Fruit fly (Drosophila melanogaster) whole organism, embryonic: Measurements from ENCODE around the gene CG15368.

ENCODE experiments used
- Asciz ChIP-seq: fragments of 200-800 bp; sonication (Bioruptor generic); optimal IDR thresholded peaks from 2 replicates; lab custom pipeline; 2017; ENCODE audit warnings: missing biosample characterization, mild to moderate bottlenecking, missing genetic modification characterization, missing genetic modification reagents
- B-H2 ChIP-seq: fragments of 200-800 bp; sonication (Bioruptor generic); optimal IDR thresholded peaks from 2 replicates; lab custom pipeline; 2018; ENCODE audit warnings: missing biosample characterization, mild to moderate bottlenecking, missing genetic modification characterization
- BEAF-32 ChIP-seq: fragments of 200-800 bp; sonication (Bioruptor generic); optimal IDR thresholded peaks from 3 replicates; lab custom pipeline; 2017; ENCODE audit warnings: missing biosample characterization, missing genetic modification characterization, mild to moderate bottlenecking, moderate library complexity, missing genetic modification reagents
- CG10543 ChIP-seq: fragments of 200-800 bp; sonication (Bioruptor generic); optimal IDR thresholded peaks from 3 replicates; lab custom pipeline; 2017; ENCODE audit warnings: missing biosample characterization, mild to moderate bottlenecking, missing genetic modification characterization, moderate library complexity
- CG13296 ChIP-seq: fragments of 200-800 bp; sonication (Bioruptor generic); optimal IDR thresholded peaks from 3 replicates; lab custom pipeline; 2018; ENCODE audit warnings: missing biosample characterization, mild to moderate bottlenecking, missing genetic modification characterization
- CG13894 ChIP-seq: fragments of 200-800 bp; sonication (Bioruptor generic); optimal IDR thresholded peaks from 3 replicates; lab custom pipeline; 2018; ENCODE audit warnings: missing biosample characterization, mild to moderate bottlenecking, missing genetic modification characterization, moderate library complexity
- CG14860 ChIP-seq: fragments of 200-800 bp; sonication (Bioruptor generic); IDR thresholded peaks from 3 replicates; pipeline ENCODE4 v1.3.6; 2022; ENCODE audit warnings: missing biosample characterization, missing genetic modification characterization; ENCODE audit not compliant: partially characterized antibody
- CG15601 ChIP-seq: fragments of 200-800 bp; sonication (Bioruptor generic); optimal IDR thresholded peaks from 3 replicates; lab custom pipeline; 2019; ENCODE audit warnings: missing biosample characterization, mild to moderate bottlenecking, missing genetic modification characterization, moderate library complexity
- CG17802 ChIP-seq: fragments of 200-800 bp; sonication (Bioruptor generic); optimal IDR thresholded peaks from 2 replicates; lab custom pipeline; 2018; ENCODE audit warnings: missing biosample characterization, mild to moderate bottlenecking, missing genetic modification characterization, moderate library complexity
- CG3065 ChIP-seq: fragments of 200-800 bp; sonication (Bioruptor generic); optimal IDR thresholded peaks from 2 replicates; lab custom pipeline; 2016; ENCODE audit warnings: missing biosample characterization, missing genetic modification characterization
- CG31388 ChIP-seq: fragments of 200-800 bp; sonication (Bioruptor generic); optimal IDR thresholded peaks from 2 replicates; lab custom pipeline; 2016; ENCODE audit warnings: missing biosample characterization, missing genetic modification characterization
- CG34376 ChIP-seq: fragments of 200-800 bp; sonication (Bioruptor generic); optimal IDR thresholded peaks from 2 replicates; lab custom pipeline; 2018; ENCODE audit warnings: missing biosample characterization, mild to moderate bottlenecking, missing genetic modification characterization
- CG8924 ChIP-seq: fragments of 200-800 bp; optimal IDR thresholded peaks from 3 replicates; lab custom pipeline; 2019; ENCODE audit warnings: missing biosample characterization, mild to moderate bottlenecking, missing genetic modification characterization, moderate library complexity
- CG9727 ChIP-seq: fragments of 200-800 bp; sonication (Bioruptor generic); optimal IDR thresholded peaks from 3 replicates; lab custom pipeline; 2017; ENCODE audit warnings: missing biosample characterization, mild to moderate bottlenecking, missing genetic modification characterization
- D19B ChIP-seq: fragments of 200-800 bp; sonication (Bioruptor generic); optimal IDR thresholded peaks from 2 replicates; lab custom pipeline; 2017; ENCODE audit warnings: missing biosample characterization, mild to moderate bottlenecking, missing genetic modification characterization
- Dad ChIP-seq: fragments of 200-800 bp; sonication (Bioruptor generic); optimal IDR thresholded peaks from 3 replicates; lab custom pipeline; 2016; ENCODE audit warnings: missing biosample characterization, missing genetic modification characterization
- ERR ChIP-seq: fragments of 200-800 bp; sonication (Bioruptor generic); optimal IDR thresholded peaks from 2 replicates; lab custom pipeline; 2016; ENCODE audit warnings: missing biosample characterization, missing genetic modification characterization
- GATAe ChIP-seq: fragments of 200-800 bp; sonication (Bioruptor generic); conservative IDR thresholded peaks from 2 replicates; pipeline ENCODE4 v1.3.6; 2022; ENCODE audit warnings: missing biosample characterization, missing genetic modification characterization
- Hey ChIP-seq: fragments of 200-800 bp; sonication (Bioruptor generic); optimal IDR thresholded peaks from 3 replicates; lab custom pipeline; 2018; ENCODE audit warnings: missing biosample characterization, mild to moderate bottlenecking, missing genetic modification characterization
- HmgZ ChIP-seq: fragments of 200-800 bp; sonication (Bioruptor generic); optimal IDR thresholded peaks from 2 replicates; lab custom pipeline; 2018; ENCODE audit warnings: missing biosample characterization, mild to moderate bottlenecking, missing genetic modification characterization
- Hmr ChIP-seq: fragments of 200-800 bp; sonication (Bioruptor generic); optimal IDR thresholded peaks from 3 replicates; lab custom pipeline; 2017; ENCODE audit warnings: mild to moderate bottlenecking, missing biosample characterization, missing genetic modification reagents, missing genetic modification characterization
- Lim3 ChIP-seq: fragments of 200-800 bp; sonication (Bioruptor generic); IDR thresholded peaks from 2 replicates; pipeline ENCODE4 v1.3.6; 2022; ENCODE audit warnings: missing biosample characterization, missing genetic modification characterization
- Lpt ChIP-seq: fragments of >200 bp; optimal IDR thresholded peaks from 2 replicates; lab custom pipeline; 2018; ENCODE audit warnings: missing biosample characterization, missing genetic modification characterization
- MBD-R2 ChIP-seq: fragments of 200-800 bp; sonication (Bioruptor generic); IDR thresholded peaks from 2 replicates; pipeline ENCODE4 v1.3.6; 2022; ENCODE audit warnings: missing biosample characterization, missing genetic modification characterization
- MTF-1 ChIP-seq: fragments of 200-800 bp; sonication (Bioruptor generic); optimal IDR thresholded peaks from 2 replicates; lab custom pipeline; 2018; ENCODE audit warnings: missing biosample characterization, mild to moderate bottlenecking, missing genetic modification characterization, borderline replicate concordance
- Med ChIP-seq: fragments of 200-800 bp; sonication (Bioruptor generic); peaks from one replicate; lab custom pipeline; 2016; ENCODE audit warnings: missing biosample characterization, missing genetic modification characterization, mild to moderate bottlenecking, inconsistent platforms, moderate library complexity
- Pdp1 ChIP-seq, 2 experiments: fragments of 200-800 bp; sonication (Bioruptor generic); optimal IDR thresholded peaks; 3 replicates each; lab custom pipeline; 2016; ENCODE audit warnings: missing biosample characterization in 2 of 2, missing genetic modification characterization in 2 of 2, mild to moderate bottlenecking in 1 of 2, moderate library complexity in 1 of 2
- Sox102F ChIP-seq: fragments of 200-800 bp; sonication (Bioruptor generic); optimal IDR thresholded peaks from 2 replicates; lab custom pipeline; 2018; ENCODE audit warnings: missing biosample characterization, mild to moderate bottlenecking, missing genetic modification characterization, moderate library complexity
- abd-A ChIP-seq: fragments of 200-800 bp; sonication (Bioruptor generic); optimal IDR thresholded peaks from 3 replicates; lab custom pipeline; 2019; ENCODE audit warnings: missing biosample characterization, mild to moderate bottlenecking, missing genetic modification characterization, moderate library complexity
- cato ChIP-seq: fragments of 200-800 bp; sonication (Bioruptor generic); optimal IDR thresholded peaks from 2 replicates; lab custom pipeline; 2016; ENCODE audit warnings: missing biosample characterization, missing genetic modification characterization, borderline replicate concordance
- caup ChIP-seq: fragments of 200-800 bp; sonication (Bioruptor generic); optimal IDR thresholded peaks from 3 replicates; lab custom pipeline; 2017; ENCODE audit warnings: missing biosample characterization, mild to moderate bottlenecking, missing genetic modification characterization, moderate library complexity; ENCODE audit not compliant: severe bottlenecking
- chinmo ChIP-seq: fragments of 200-800 bp; sonication (Bioruptor generic); IDR thresholded peaks from 4 replicates; pipeline ENCODE4 v1.3.6; 2022; ENCODE audit warnings: missing biosample characterization, missing genetic modification characterization; ENCODE audit not compliant: partially characterized antibody
- exex ChIP-seq: fragments of 200-800 bp; sonication (Bioruptor generic); optimal IDR thresholded peaks from 4 replicates; lab custom pipeline; 2018; ENCODE audit warnings: missing biosample characterization, mild to moderate bottlenecking, missing genetic modification characterization, moderate library complexity
- fd96Cb ChIP-seq: fragments of 200-800 bp; sonication (Bioruptor generic); optimal IDR thresholded peaks from 2 replicates; lab custom pipeline; 2018; ENCODE audit warnings: missing biosample characterization, mild to moderate bottlenecking, missing genetic modification characterization, moderate library complexity
- ftz-f1 ChIP-seq: fragments of 200-800 bp; sonication (Bioruptor generic); optimal IDR thresholded peaks from 2 replicates; lab custom pipeline; 2016; ENCODE audit warnings: missing biosample characterization, missing genetic modification characterization
- gro ChIP-seq: fragments of 200-800 bp; sonication (Bioruptor generic); optimal IDR thresholded peaks from 2 replicates; lab custom pipeline; 2016; ENCODE audit warnings: missing biosample characterization, missing genetic modification characterization
- hb ChIP-seq: fragments of 200-800 bp; sonication (Bioruptor generic); IDR thresholded peaks from 3 replicates; pipeline ENCODE4 v1.3.6; 2022; ENCODE audit warnings: missing biosample characterization, missing genetic modification characterization; ENCODE audit not compliant: partially characterized antibody
- kni ChIP-seq: fragments of 200-800 bp; sonication (Bioruptor generic); optimal IDR thresholded peaks from 3 replicates; lab custom pipeline; 2017; ENCODE audit warnings: mild to moderate bottlenecking, missing biosample characterization, missing genetic modification reagents, missing genetic modification characterization
- nerfin-1 ChIP-seq: fragments of 200-800 bp; sonication (Bioruptor generic); optimal IDR thresholded peaks from 3 replicates; lab custom pipeline; 2019; ENCODE audit warnings: missing biosample characterization, mild to moderate bottlenecking, missing genetic modification characterization, moderate library complexity
- psq ChIP-seq: fragments of 200-800 bp; sonication (Bioruptor generic); optimal IDR thresholded peaks from 2 replicates; lab custom pipeline; 2017; ENCODE audit warnings: missing biosample characterization, missing genetic modification characterization
- pum ChIP-seq: fragments of 200-800 bp; sonication (Bioruptor generic); optimal IDR thresholded peaks from 2 replicates; lab custom pipeline; 2016; ENCODE audit warnings: missing biosample characterization, missing genetic modification characterization
- run ChIP-seq: fragments of 200-800 bp; sonication (Bioruptor generic); optimal IDR thresholded peaks from 3 replicates; lab custom pipeline; 2018; ENCODE audit warnings: missing biosample characterization, mild to moderate bottlenecking, missing genetic modification characterization
- sd ChIP-seq: fragments of 200-800 bp; sonication (Bioruptor generic); optimal IDR thresholded peaks from 3 replicates; lab custom pipeline; 2018; ENCODE audit warnings: missing biosample characterization, mild to moderate bottlenecking, missing genetic modification characterization, moderate library complexity
- seq ChIP-seq: fragments of 200-800 bp; sonication (Bioruptor generic); IDR thresholded peaks from 2 replicates; pipeline ENCODE4 v1.3.6; 2022; ENCODE audit warnings: missing biosample characterization, missing genetic modification characterization
- sqz ChIP-seq: fragments of 200-800 bp; sonication (Bioruptor generic); optimal IDR thresholded peaks from 3 replicates; lab custom pipeline; 2018; ENCODE audit warnings: missing biosample characterization, mild to moderate bottlenecking, missing genetic modification characterization
- sug ChIP-seq: fragments of 200-800 bp; optimal IDR thresholded peaks from 2 replicates; lab custom pipeline; 2019; ENCODE audit warnings: missing biosample characterization, mild to moderate bottlenecking, missing genetic modification characterization, moderate library complexity
- unc-4 ChIP-seq: fragments of 200-800 bp; sonication (Bioruptor generic); IDR thresholded peaks from 2 replicates; pipeline ENCODE4 v1.3.6; 2022; ENCODE audit warnings: missing biosample characterization, missing genetic modification characterization; ENCODE audit not compliant: partially characterized antibody
- wor ChIP-seq: fragments of 200-800 bp; sonication (Bioruptor generic); IDR thresholded peaks from 2 replicates; pipeline ENCODE4 v1.3.6; 2022; ENCODE audit warnings: missing biosample characterization, missing genetic modification characterization

The CG15368 gene

dm6 chrX:9200234-9200633 lies 15.4 kb upstream of the CG15368 start (continued):
- no peak for TF ChIP-seq MTF-1 (GFP tag; lab: Kevin White, UChicago)
- TF ChIP-seq MBD-R2 (GFP tag; lab: Robert Waterston, UW), result no peak
- no peak for TF ChIP-seq CG15601 (tag; lab: Kevin White, UChicago)
- TF ChIP-seq wor (GFP tag; lab: Robert Waterston, UW), result no peak
- TF ChIP-seq fd96Cb, result no peak
- peak; percentile 84; the same call in 2 of the 4 replicates for TF ChIP-seq chinmo
- TF ChIP-seq CG14860 (GFP tag; lab: Robert Waterston, UW), result no peak
- no peak for TF ChIP-seq BEAF-32 (GFP tag; lab: Kevin White, UChicago)
- no peak for TF ChIP-seq CG17802 (tag; lab: Kevin White, UChicago)
- TF ChIP-seq CG9727, result no peak
- TF ChIP-seq kni (GFP tag; lab: Kevin White, UChicago), result no peak
- TF ChIP-seq Hey (tag; lab: Kevin White, UChicago), result peak; percentile 0
- peak; percentile 70 for TF ChIP-seq CG34376 (GFP tag; lab: Kevin White, UChicago)
- TF ChIP-seq nerfin-1 (tag; lab: Kevin White, UChicago), result no peak
- no peak for TF ChIP-seq cato (GFP tag; lab: Kevin White, UChicago)
- no peak for TF ChIP-seq CG10543 (GFP tag; lab: Kevin White, UChicago)
- no peak for TF ChIP-seq HmgZ (tag; lab: Kevin White, UChicago)
- TF ChIP-seq sug (tag; lab: Kevin White, UChicago), result peak; percentile 99
- TF ChIP-seq psq (GFP tag; lab: Kevin White, UChicago), result no peak
- no peak for TF ChIP-seq Hmr (GFP tag; lab: Kevin White, UChicago)

dm6 chrX:9201080-9201479 lies 14.5 kb upstream of the CG15368 start:
- peak; percentile 83 for TF ChIP-seq ftz-f1
- TF ChIP-seq hb (GFP tag; lab: Robert Waterston, UW), result no peak
- no peak for TF ChIP-seq Dad (GFP tag; lab: Kevin White, UChicago)
- TF ChIP-seq caup, result peak; percentile 11
- peak; percentile 86 for TF ChIP-seq CG34376 (GFP tag; lab: Kevin White, UChicago)
- peak; percentile 55 for TF ChIP-seq sd (tag; lab: Kevin White, UChicago)
- peak in 1 of 2 experiments; percentile 80 for TF ChIP-seq Pdp1 (GFP tag; optimal IDR thresholded peaks at IDR 0.05; lab: Kevin White, UChicago)
- no peak for TF ChIP-seq unc-4 (GFP tag; lab: Robert Waterston, UW)
- TF ChIP-seq Lim3, result peak; percentile 55; the same call in 1 of the 2 replicates
- no peak for TF ChIP-seq CG8924
- TF ChIP-seq seq (GFP tag; lab: Robert Waterston, UW), result no peak
- TF ChIP-seq B-H2 (GFP tag; lab: Kevin White, UChicago), result no peak
- TF ChIP-seq ERR (GFP tag; lab: Kevin White, UChicago), result no peak
- TF ChIP-seq CG13894, result peak; percentile 1
- peak; percentile 51 for TF ChIP-seq Med
- TF ChIP-seq abd-A (tag; lab: Kevin White, UChicago), result peak; percentile 89
- TF ChIP-seq pum (GFP tag; lab: Kevin White, UChicago), result no peak
- peak; percentile 60; the same call in 1 of the 2 replicates for TF ChIP-seq GATAe (GFP tag; lab: Robert Waterston, UW)
- no peak for TF ChIP-seq Lpt (GFP tag; lab: Kevin White, UChicago)
- no peak for TF ChIP-seq CG3065 (GFP tag; lab: Kevin White, UChicago)
- TF ChIP-seq sqz (GFP tag; lab: Kevin White, UChicago), result peak; percentile 29
- peak; percentile 85 for TF ChIP-seq exex (tag; lab: Kevin White, UChicago)
- no peak for TF ChIP-seq Asciz
- no peak for TF ChIP-seq Sox102F (GFP tag; lab: Kevin White, UChicago)
- TF ChIP-seq gro (GFP tag; lab: Kevin White, UChicago), result peak; percentile 31
- TF ChIP-seq CG10543 (GFP tag; lab: Kevin White, UChicago), result peak; percentile 19
- 0 out of 4 replicates have a peak, but pooled peaks have one; percentile 33 for TF ChIP-seq chinmo
- peak; percentile 13 for TF ChIP-seq CG13296 (GFP tag; lab: Kevin White, UChicago)
- no peak for TF ChIP-seq CG31388 (GFP tag; lab: Kevin White, UChicago)
- TF ChIP-seq CG15601 (tag; lab: Kevin White, UChicago), result peak; percentile 65
- no peak for TF ChIP-seq D19B (GFP tag; lab: Kevin White, UChicago)
- TF ChIP-seq run (tag; lab: Kevin White, UChicago), result no peak
